Fruit fly (Drosophila melanogaster) whole organism: Measurements from ENCODE around the gene smash.

Experiments used
- Dll ChIP-seq: fragments of >200 bp; optimal IDR thresholded peaks from 2 replicates; lab custom pipeline; 2017
- psq ChIP-seq: fragments of >200 bp; optimal IDR thresholded peaks from 2 replicates; lab custom pipeline; 2017

DNA sequence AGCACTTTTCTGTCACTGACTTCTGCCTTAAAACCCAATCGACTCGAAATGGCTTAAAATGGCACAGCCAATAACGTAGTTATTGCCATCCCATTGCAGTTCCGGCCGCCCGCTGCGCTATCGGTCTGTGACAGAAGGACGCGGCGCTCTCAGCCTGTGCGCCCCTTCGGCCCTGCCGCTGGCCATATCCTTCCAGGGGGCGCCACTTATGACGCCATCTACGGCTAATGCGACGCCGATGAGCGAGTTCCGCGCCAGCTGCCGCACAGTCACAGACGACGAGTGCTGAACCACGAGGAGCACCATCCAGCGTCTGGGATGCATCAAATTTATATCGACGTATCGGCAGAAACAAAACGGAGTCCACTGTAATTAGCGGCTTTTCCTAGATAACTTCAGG lies 26.7 kb upstream of the smash start:
- TF ChIP-seq psq (lab: Kevin White, UChicago): no peak
- no peak for TF ChIP-seq Dll (lab: Kevin White, UChicago)
